Worm (Caenorhabditis elegans) whole organism, early embryonic: ENCODE data around the gene ZK430.5.

ENCODE experiments used
- B0310.2 ChIP-seq: sonication (generic microtip); optimal IDR thresholded peaks from 2 replicates; lab custom pipeline; 2016; ENCODE audit warnings: mild to moderate bottlenecking, missing genetic modification characterization, missing compliant biosample characterization
- F13C5.2 ChIP-seq: sonication (generic microtip); optimal IDR thresholded peaks from 2 replicates; lab custom pipeline; 2017; ENCODE audit warnings: mild to moderate bottlenecking, missing genetic modification characterization, inconsistent platforms, missing compliant biosample characterization
- aly-1 ChIP-seq: sonication (generic microtip); optimal IDR thresholded peaks from 2 replicates; lab custom pipeline; 2016; ENCODE audit warnings: missing genetic modification characterization, missing compliant biosample characterization
- ama-1 ChIP-seq: fragments of 150-350 bp; optimal IDR thresholded peaks from 2 replicates; lab custom pipeline; 2014
- ceh-13 ChIP-seq: fragments of 200-800 bp; sonication (Bioruptor generic); optimal IDR thresholded peaks from 2 replicates; lab custom pipeline; 2018; ENCODE audit warnings: mild to moderate bottlenecking, missing genetic modification characterization, missing compliant biosample characterization
- ceh-36 ChIP-seq: sonication (generic microtip); optimal IDR thresholded peaks from 2 replicates; lab custom pipeline; 2016; ENCODE audit warnings: missing genetic modification characterization, inconsistent platforms, missing compliant biosample characterization
- flt-1 ChIP-seq: fragments of 200-800 bp; sonication (Bioruptor generic); IDR thresholded peaks from 2 replicates; pipeline ENCODE4 v1.3.6; 2022; ENCODE audit warnings: missing genetic modification characterization, missing compliant biosample characterization
- hmbx-1 ChIP-seq: sonication (generic microtip); optimal IDR thresholded peaks from 2 replicates; lab custom pipeline; 2016; ENCODE audit warnings: mild to moderate bottlenecking, missing genetic modification characterization, missing compliant biosample characterization
- scrt-1 ChIP-seq: fragments of 200-800 bp; sonication (Bioruptor generic); IDR thresholded peaks from 2 replicates; pipeline ENCODE4 v1.3.6; 2022; ENCODE audit warnings: missing genetic modification characterization, missing compliant biosample characterization
- sea-1 ChIP-seq: fragments of 200-800 bp; sonication (Bioruptor generic); conservative IDR thresholded peaks from 2 replicates; pipeline ENCODE4 v1.3.6; 2022; ENCODE audit warnings: missing genetic modification characterization, missing compliant biosample characterization
- tbx-11 ChIP-seq: fragments of 200-800 bp; sonication (Bioruptor generic); IDR thresholded peaks from 2 replicates; pipeline ENCODE4 v1.3.6; 2022; ENCODE audit warnings: missing genetic modification characterization, missing compliant biosample characterization
- tbx-37 ChIP-seq: fragments of 200-800 bp; sonication (Bioruptor generic); conservative IDR thresholded peaks from 2 replicates; pipeline ENCODE4 v1.3.6; 2022; ENCODE audit warnings: missing genetic modification reagents, missing genetic modification characterization, missing compliant biosample characterization
- tra-4 ChIP-seq: sonication (generic microtip); optimal IDR thresholded peaks from 2 replicates; lab custom pipeline; 2017; ENCODE audit warnings: missing genetic modification characterization, missing compliant biosample characterization

- no peak for TF ChIP-seq F13C5.2 (tag; lab: Kevin White, UChicago)
- TF ChIP-seq scrt-1, result no peak
- no peak for TF ChIP-seq ama-1 (lab: Kevin White, UChicago)
- no peak for TF ChIP-seq flt-1
- TF ChIP-seq aly-1 (tag; lab: Kevin White, UChicago), result no peak
- TF ChIP-seq ceh-36, result no peak
- no peak for TF ChIP-seq sea-1 (GFP tag; lab: Robert Waterston, UW)
- no peak for TF ChIP-seq tbx-11 (GFP tag; lab: Robert Waterston, UW)
- no peak for TF ChIP-seq hmbx-1
- no peak for TF ChIP-seq tbx-37 (GFP tag; lab: Robert Waterston, UW)
- TF ChIP-seq tra-4, result no peak
- no peak for TF ChIP-seq ceh-13 (GFP tag; lab: Kevin White, UChicago)
- TF ChIP-seq B0310.2 (tag; lab: Kevin White, UChicago), result no peak
Measured at ce11 chrII:4441278-4441677, 35.8 kb downstream of the ZK430.5 start.
